Fruit fly (Drosophila melanogaster) whole organism, pupa: ENCODE data around the gene CG14990.

Experiments
- CG10348 ChIP-seq: fragments of 200-800 bp; sonication (Bioruptor generic); IDR thresholded peaks from 2 replicates; pipeline ENCODE4 v1.3.6; 2022; ENCODE audit warnings: missing biosample characterization, missing genetic modification characterization
- CG14655 ChIP-seq: fragments of 200-800 bp; sonication (Bioruptor generic); optimal IDR thresholded peaks from 3 replicates; lab custom pipeline; 2017; ENCODE audit warnings: mild to moderate bottlenecking, missing biosample characterization, missing genetic modification reagents, missing genetic modification characterization
- CG34367 ChIP-seq: fragments of 200-800 bp; sonication (Bioruptor generic); optimal IDR thresholded peaks from 2 replicates; lab custom pipeline; 2018; ENCODE audit warnings: missing biosample characterization, mild to moderate bottlenecking, missing genetic modification characterization
- CG8159 ChIP-seq: fragments of 200-800 bp; sonication (Bioruptor generic); optimal IDR thresholded peaks from 3 replicates; lab custom pipeline; 2018; ENCODE audit warnings: missing biosample characterization, mild to moderate bottlenecking, missing genetic modification characterization, moderate library complexity
- CG8301 ChIP-seq: fragments of 200-800 bp; sonication (Bioruptor generic); optimal IDR thresholded peaks from 2 replicates; lab custom pipeline; 2018; ENCODE audit warnings: missing biosample characterization, mild to moderate bottlenecking, missing genetic modification characterization
- D1 ChIP-seq: fragments of 200-800 bp; sonication (Bioruptor generic); optimal IDR thresholded peaks from 2 replicates; lab custom pipeline; 2018; ENCODE audit warnings: missing biosample characterization, mild to moderate bottlenecking, missing genetic modification characterization, moderate library complexity
- EcR ChIP-seq: fragments of 200-800 bp; sonication (Bioruptor generic); optimal IDR thresholded peaks from 3 replicates; lab custom pipeline; 2019; ENCODE audit warnings: missing biosample characterization, missing genetic modification characterization, mild to moderate bottlenecking, moderate library complexity, missing genetic modification reagents
- Pif1A ChIP-seq: fragments of 200-800 bp; sonication (Bioruptor generic); optimal IDR thresholded peaks from 3 replicates; lab custom pipeline; 2016; ENCODE audit warnings: missing biosample characterization, missing genetic modification characterization
- Pif1B ChIP-seq: fragments of 200-800 bp; sonication (Bioruptor generic); optimal IDR thresholded peaks from 3 replicates; lab custom pipeline; 2016; ENCODE audit warnings: missing biosample characterization, missing genetic modification characterization
- Snoo ChIP-seq: fragments of 200-800 bp; sonication (Bioruptor generic); optimal IDR thresholded peaks from 3 replicates; lab custom pipeline; 2017; ENCODE audit warnings: missing biosample characterization, mild to moderate bottlenecking, missing genetic modification characterization, inconsistent platforms
- fd96Ca ChIP-seq: fragments of 200-800 bp; sonication (Bioruptor generic); IDR thresholded peaks from 3 replicates; pipeline ENCODE4 v1.3.6; 2022; ENCODE audit warnings: missing biosample characterization, missing genetic modification characterization
- rn ChIP-seq: fragments of 200-800 bp; sonication (Bioruptor generic); IDR thresholded peaks from 2 replicates; pipeline ENCODE4 v1.3.6; 2022; ENCODE audit warnings: missing biosample characterization, missing genetic modification characterization

dm6 chr3L:4069069-4069468 lies 23.9 kb upstream of the CG14990 start, which contains the start of gene CG32259:
- TF ChIP-seq fd96Ca (GFP tag; lab: Robert Waterston, UW) (no peak), EcR (no peak), Pif1A (GFP tag; lab: Kevin White, UChicago) (no peak), D1 (tag; lab: Kevin White, UChicago) (no peak), Pif1B (GFP tag; lab: Kevin White, UChicago) (no peak), Snoo (tag; lab: Kevin White, UChicago) (no peak), CG34367 (tag; lab: Kevin White, UChicago) (no peak), CG10348 (GFP tag; lab: Robert Waterston, UW) (no peak), CG8159 (no peak), CG14655 (GFP tag; lab: Kevin White, UChicago) (no peak), CG8301 (tag; lab: Kevin White, UChicago) (no peak), rn (GFP tag; lab: Robert Waterston, UW) (no peak)
